Worm (Caenorhabditis elegans) whole organism, young adult: ENCODE results near the gene dao-6.

Experiments used
- F55B11.4 ChIP-seq: sonication (generic microtip); optimal IDR thresholded peaks from 2 replicates; lab custom pipeline; 2016; ENCODE audit warnings: missing compliant biosample characterization, missing genetic modification characterization, borderline replicate concordance; ENCODE audit not compliant: insufficient read depth
- F57C9.4 ChIP-seq: sonication (generic microtip); optimal IDR thresholded peaks from 2 replicates; lab custom pipeline; 2017; ENCODE audit warnings: mild to moderate bottlenecking, missing genetic modification characterization, missing compliant biosample characterization
- K12H6.12 ChIP-seq: fragments of 200-800 bp; sonication (Bioruptor generic); optimal IDR thresholded peaks from 2 replicates; lab custom pipeline; 2018; ENCODE audit warnings: mild to moderate bottlenecking, missing genetic modification characterization, missing compliant biosample characterization
- T26A5.8 ChIP-seq: sonication (generic microtip); optimal IDR thresholded peaks from 2 replicates; lab custom pipeline; 2016; ENCODE audit warnings: missing genetic modification characterization, missing compliant biosample characterization
- Y53F4B.3 ChIP-seq: fragments of 200-800 bp; sonication (Bioruptor generic); IDR thresholded peaks from 2 replicates; pipeline ENCODE4 v1.3.6; 2022; ENCODE audit warnings: missing genetic modification reagents, missing genetic modification characterization, missing compliant biosample characterization
- Y53G8AR.9 ChIP-seq: fragments of 200-800 bp; sonication (Bioruptor generic); conservative IDR thresholded peaks from 2 replicates; pipeline ENCODE4 v1.3.6; 2022; ENCODE audit warnings: missing genetic modification reagents, missing genetic modification characterization, missing compliant biosample characterization
- akir-1 ChIP-seq: fragments of 200-800 bp; sonication (Bioruptor generic); optimal IDR thresholded peaks from 2 replicates; lab custom pipeline; 2018; ENCODE audit warnings: mild to moderate bottlenecking, missing genetic modification characterization, moderate library complexity, missing compliant biosample characterization
- aptf-2 ChIP-seq: fragments of 200-800 bp; sonication (Bioruptor generic); conservative IDR thresholded peaks from 2 replicates; pipeline ENCODE4 v1.3.6; 2022; ENCODE audit warnings: missing genetic modification reagents, missing genetic modification characterization, missing compliant biosample characterization
- atf-7 ChIP-seq: sonication (generic microtip); optimal IDR thresholded peaks from 2 replicates; lab custom pipeline; 2017; ENCODE audit warnings: mild to moderate bottlenecking, missing genetic modification characterization, missing compliant biosample characterization
- attf-3 ChIP-seq: fragments of 200-800 bp; sonication (Bioruptor generic); conservative IDR thresholded peaks from 2 replicates; pipeline ENCODE4 v1.3.6; 2022; ENCODE audit warnings: missing genetic modification reagents, missing genetic modification characterization, missing compliant biosample characterization
- bed-2 ChIP-seq: fragments of 200-800 bp; sonication (Bioruptor generic); IDR thresholded peaks from 2 replicates; pipeline ENCODE4 v1.3.6; 2022; ENCODE audit warnings: missing genetic modification reagents, missing genetic modification characterization, missing compliant biosample characterization
- cebp-1 ChIP-seq, 2 experiments: fragments of 200-800 bp in 1 of 2; sonication (Bioruptor generic) in 1 of 2; sonication (generic microtip) in 1 of 2; IDR thresholded peaks in 1 of 2; optimal IDR thresholded peaks in 1 of 2; 2 replicates each; pipeline versions ENCODE4 v1.3.6 to Lab custom; 2017 to 2022; ENCODE audit warnings: missing compliant biosample characterization in 2 of 2, missing genetic modification characterization in 2 of 2, mild to moderate bottlenecking in 1 of 2, missing genetic modification reagents in 1 of 2, moderate library complexity in 1 of 2
- cebp-2 ChIP-seq: fragments of 200-800 bp; sonication (Bioruptor generic); IDR thresholded peaks from 2 replicates; pipeline ENCODE4 v1.3.6; 2022; ENCODE audit warnings: missing genetic modification characterization, missing compliant biosample characterization
- ceh-27 ChIP-seq: fragments of 200-800 bp; sonication (Bioruptor generic); optimal IDR thresholded peaks from 2 replicates; lab custom pipeline; 2018; ENCODE audit warnings: mild to moderate bottlenecking, missing genetic modification characterization, moderate library complexity, missing compliant biosample characterization
- ceh-79 ChIP-seq: sonication (generic microtip); optimal IDR thresholded peaks from 2 replicates; lab custom pipeline; 2017; ENCODE audit warnings: mild to moderate bottlenecking, missing genetic modification characterization, missing compliant biosample characterization
- die-1 ChIP-seq: sonication (generic microtip); optimal IDR thresholded peaks from 2 replicates; lab custom pipeline; 2016; ENCODE audit warnings: missing genotype, mild to moderate bottlenecking, missing genetic modification characterization, missing compliant biosample characterization
- efl-1 ChIP-seq: fragments of 150-350 bp; optimal IDR thresholded peaks from 2 replicates; lab custom pipeline; 2014; ENCODE audit warnings: missing biosample characterization, missing genetic modification reagents, missing genetic modification characterization
- egl-18 ChIP-seq: fragments of 200-800 bp; sonication (Bioruptor generic); IDR thresholded peaks from 2 replicates; pipeline ENCODE4 v1.3.6; 2022; ENCODE audit warnings: missing genetic modification reagents, missing genetic modification characterization, missing compliant biosample characterization
- ets-4 ChIP-seq: fragments of 200-800 bp; sonication (Bioruptor generic); optimal IDR thresholded peaks from 2 replicates; lab custom pipeline; 2018; ENCODE audit warnings: mild to moderate bottlenecking, missing genetic modification characterization, missing compliant biosample characterization
- hmg-1.2 ChIP-seq: fragments of 200-800 bp; sonication (Bioruptor generic); IDR thresholded peaks from 2 replicates; pipeline ENCODE4 v1.3.6; 2022; ENCODE audit warnings: missing genetic modification reagents, missing genetic modification characterization, missing compliant biosample characterization
- hrde-1 ChIP-seq: sonication (generic microtip); optimal IDR thresholded peaks from 2 replicates; lab custom pipeline; 2016; ENCODE audit warnings: missing genetic modification characterization, mild to moderate bottlenecking, missing compliant biosample characterization, moderate library complexity, missing genotype, missing genetic modification reagents, borderline replicate concordance
- lin-26 ChIP-seq: fragments of 200-800 bp; sonication (Bioruptor generic); IDR thresholded peaks from 2 replicates; pipeline ENCODE4 v1.3.6; 2022; ENCODE audit warnings: missing genetic modification reagents, missing genetic modification characterization, missing compliant biosample characterization
- lin-35 ChIP-seq, 3 experiments: fragments of 150-350 bp in 2 of 3; sonication (generic microtip) in 1 of 3; optimal IDR thresholded peaks; 2 replicates each; lab custom pipeline; 2014 to 2018; ENCODE audit warnings: missing biosample characterization in 3 of 3, missing genetic modification characterization in 3 of 3, missing genetic modification reagents in 3 of 3
- madf-10 ChIP-seq: sonication (generic microtip); optimal IDR thresholded peaks from 2 replicates; lab custom pipeline; 2016; ENCODE audit warnings: mild to moderate bottlenecking, missing genetic modification characterization, missing compliant biosample characterization
- madf-8 ChIP-seq: fragments of 200-800 bp; sonication (Bioruptor generic); conservative IDR thresholded peaks from 2 replicates; pipeline ENCODE4 v1.3.6; 2022; ENCODE audit warnings: missing genetic modification reagents, missing genetic modification characterization, missing compliant biosample characterization
- mel-28 ChIP-seq: sonication (generic microtip); optimal IDR thresholded peaks from 2 replicates; lab custom pipeline; 2016; ENCODE audit warnings: borderline replicate concordance, mild to moderate bottlenecking, missing genetic modification characterization, missing compliant biosample characterization
- nfyb-1 ChIP-seq: fragments of 200-800 bp; sonication (Bioruptor generic); IDR thresholded peaks from 2 replicates; pipeline ENCODE4 v1.3.6; 2022; ENCODE audit warnings: missing genetic modification reagents, missing genetic modification characterization, missing compliant biosample characterization
- nhr-179 ChIP-seq: sonication (generic microtip); optimal IDR thresholded peaks from 2 replicates; lab custom pipeline; 2016; ENCODE audit warnings: mild to moderate bottlenecking, missing genetic modification characterization, missing compliant biosample characterization
- nhr-90 ChIP-seq: sonication (generic microtip); optimal IDR thresholded peaks from 2 replicates; lab custom pipeline; 2016; ENCODE audit warnings: missing genotype, mild to moderate bottlenecking, missing genetic modification characterization, missing compliant biosample characterization
- pha-4 ChIP-seq: fragments of 150-350 bp; sonication (generic microtip); optimal IDR thresholded peaks from 2 replicates; lab custom pipeline; 2014; ENCODE audit warnings: missing biosample characterization, missing genetic modification reagents, missing genetic modification characterization
- sea-2 ChIP-seq: fragments of 200-800 bp; sonication (Bioruptor generic); IDR thresholded peaks from 2 replicates; pipeline ENCODE4 v1.3.6; 2022; ENCODE audit warnings: missing genetic modification characterization, missing compliant biosample characterization
- snpc-1.1 ChIP-seq: sonication (generic microtip); optimal IDR thresholded peaks from 2 replicates; lab custom pipeline; 2017; ENCODE audit warnings: missing genetic modification characterization, mild to moderate bottlenecking, missing compliant biosample characterization, antibody characterized with exemption, moderate library complexity, missing genotype, missing genetic modification reagents; ENCODE audit not compliant: insufficient read depth
- snpc-1.3 ChIP-seq: sonication (generic microtip); optimal IDR thresholded peaks from 2 replicates; lab custom pipeline; 2017; ENCODE audit warnings: missing genetic modification characterization, mild to moderate bottlenecking, missing compliant biosample characterization, antibody characterized with exemption, moderate library complexity, missing genotype, missing genetic modification reagents; ENCODE audit not compliant: insufficient read depth
- somi-1 ChIP-seq: fragments of 200-800 bp; sonication (Bioruptor generic); optimal IDR thresholded peaks from 2 replicates; lab custom pipeline; 2018; ENCODE audit warnings: mild to moderate bottlenecking, missing genetic modification characterization, missing compliant biosample characterization
- tbp1 ChIP-seq: fragments of 200-800 bp; sonication (Bioruptor generic); optimal IDR thresholded peaks from 2 replicates; lab custom pipeline; 2018; ENCODE audit warnings: mild to moderate bottlenecking, missing genetic modification characterization, missing compliant biosample characterization
- zfh-2 ChIP-seq: fragments of 200-800 bp; sonication (Bioruptor generic); conservative IDR thresholded peaks from 2 replicates; pipeline ENCODE4 v1.3.6; 2022; ENCODE audit warnings: missing genetic modification reagents, missing genetic modification characterization, missing compliant biosample characterization

dao-6 gene

ce11 chrIII:9705157-9705905, 30.7 kb downstream of the dao-6 start:
- peak in 1 of 3 experiments; percentile 25 for TF ChIP-seq lin-35 (GFP tag; optimal IDR thresholded peaks at IDR 0.05; lab: Kevin White, UChicago)
- no peak for TF ChIP-seq ceh-79 (tag; lab: Kevin White, UChicago)

DNA sequence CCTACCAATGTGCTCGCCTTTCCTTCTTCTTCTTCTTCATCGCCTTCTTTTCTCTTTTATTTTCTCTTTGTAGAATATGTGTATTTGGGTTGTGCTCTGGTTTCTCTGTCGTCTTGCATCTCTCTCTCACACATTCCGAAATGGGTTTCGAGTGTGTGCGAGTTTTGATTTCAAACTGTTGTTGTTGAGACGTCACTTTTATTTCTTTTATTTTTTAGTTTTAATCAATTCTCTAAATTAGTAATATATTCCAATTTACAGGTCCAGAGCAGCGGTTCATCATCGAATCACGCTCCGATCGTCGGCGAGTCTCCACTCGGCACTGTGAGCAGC, 31.4 kb downstream of the dao-6 start:
- TF ChIP-seq atf-7 (tag; lab: Kevin White, UChicago) (peak; percentile 40), akir-1 (GFP tag; lab: Kevin White, UChicago) (no peak)

- no peak for TF ChIP-seq efl-1
- no peak for TF ChIP-seq madf-8 (GFP tag; lab: Robert Waterston, UW)
- TF ChIP-seq cebp-1 (GFP tag; IDR thresholded peaks at IDR 0.05; lab: Robert Waterston, UW): no peak
- peak; percentile 36 for TF ChIP-seq cebp-1 (tag; optimal IDR thresholded peaks at IDR 0.05; lab: Kevin White, UChicago)
- TF ChIP-seq cebp-2 (GFP tag; lab: Robert Waterston, UW): no peak
- TF ChIP-seq bed-2 (GFP tag; lab: Robert Waterston, UW): no peak
- TF ChIP-seq zfh-2: peak; percentile 83
- TF ChIP-seq akir-1 (GFP tag; lab: Kevin White, UChicago): no peak
- TF ChIP-seq Y53G8AR.9 (GFP tag; lab: Robert Waterston, UW): no peak
- peak; percentile 43; the same call in 1 of the 2 replicates for TF ChIP-seq hmg-1.2 (GFP tag; lab: Robert Waterston, UW)
- TF ChIP-seq snpc-1.1 (tag; lab: Kevin White, UChicago): no peak
- TF ChIP-seq tbp1 (GFP tag; lab: Kevin White, UChicago): no peak
- TF ChIP-seq ets-4 (GFP tag; lab: Kevin White, UChicago): no peak
- no peak for TF ChIP-seq madf-10 (tag; lab: Kevin White, UChicago)
- TF ChIP-seq pha-4 (tag; lab: Kevin White, UChicago): no peak
- no peak for TF ChIP-seq sea-2
- 0 out of 2 replicates have a peak, but pooled peaks have one; percentile 19 for TF ChIP-seq nfyb-1 (GFP tag; lab: Robert Waterston, UW)
- no peak for TF ChIP-seq Y53F4B.3 (GFP tag; lab: Robert Waterston, UW)
- no peak for TF ChIP-seq aptf-2 (GFP tag; lab: Robert Waterston, UW)
- TF ChIP-seq egl-18 (GFP tag; lab: Robert Waterston, UW): no peak
- no peak for TF ChIP-seq F55B11.4 (tag; lab: Kevin White, UChicago)
- TF ChIP-seq ceh-27 (GFP tag; lab: Kevin White, UChicago): peak; percentile 38
- no peak for TF ChIP-seq snpc-1.3 (tag; lab: Kevin White, UChicago)
- peak; percentile 38 for TF ChIP-seq somi-1
- TF ChIP-seq T26A5.8 (tag; lab: Kevin White, UChicago): no peak
- no peak for TF ChIP-seq ceh-79 (tag; lab: Kevin White, UChicago)
- no peak for TF ChIP-seq hrde-1 (tag; lab: Kevin White, UChicago)
- TF ChIP-seq nhr-90: no peak
- TF ChIP-seq die-1 (tag; lab: Kevin White, UChicago): peak; percentile 11
- no peak for TF ChIP-seq nhr-179
- peak; percentile 51 for TF ChIP-seq K12H6.12 (tag; lab: Kevin White, UChicago)
- TF ChIP-seq lin-26 (GFP tag; lab: Robert Waterston, UW): 0 out of 2 replicates have a peak, but pooled peaks have one; percentile 57
- TF ChIP-seq attf-3 (GFP tag; lab: Robert Waterston, UW): no peak
- no peak for TF ChIP-seq mel-28 (tag; lab: Kevin White, UChicago)
- TF ChIP-seq F57C9.4 (tag; lab: Kevin White, UChicago): no peak
These were observed 32.0 kb downstream of the dao-6 start for ce11 chrIII:9703747-9704605.
